Worm (Caenorhabditis elegans) whole organism, late embryonic: ENCODE data around the gene grd-3.

Experiments used
- C38D4.7 ChIP-seq: fragments of 200-800 bp; sonication (Bioruptor generic); optimal IDR thresholded peaks from 2 replicates; lab custom pipeline; 2018; ENCODE audit warnings: mild to moderate bottlenecking, missing genetic modification characterization, moderate library complexity, missing compliant biosample characterization
- F13H6.1 ChIP-seq: sonication (generic microtip); optimal IDR thresholded peaks from 2 replicates; lab custom pipeline; 2016; ENCODE audit warnings: missing genetic modification characterization, missing compliant biosample characterization
- K02D7.2 ChIP-seq: sonication (generic microtip); optimal IDR thresholded peaks from 2 replicates; lab custom pipeline; 2017; ENCODE audit warnings: mild to moderate bottlenecking, missing genetic modification characterization, missing compliant biosample characterization
- ahr-1 ChIP-seq: sonication (generic microtip); optimal IDR thresholded peaks from 2 replicates; lab custom pipeline; 2016; ENCODE audit warnings: missing genetic modification characterization, missing compliant biosample characterization
- ceh-14 ChIP-seq: sonication (generic microtip); optimal IDR thresholded peaks from 2 replicates; lab custom pipeline; 2016; ENCODE audit warnings: missing genotype, missing genetic modification characterization, missing compliant biosample characterization
- ceh-18 ChIP-seq: sonication (generic microtip); optimal IDR thresholded peaks from 2 replicates; lab custom pipeline; 2016; ENCODE audit warnings: missing genetic modification characterization, missing compliant biosample characterization
- ceh-2 ChIP-seq: sonication (generic microtip); optimal IDR thresholded peaks from 2 replicates; lab custom pipeline; 2016; ENCODE audit warnings: missing genotype, missing genetic modification characterization, missing compliant biosample characterization
- ceh-30 ChIP-seq: fragments of 150-350 bp; optimal IDR thresholded peaks from 2 replicates; lab custom pipeline; 2014; ENCODE audit warnings: missing biosample characterization, missing genetic modification characterization
- ceh-34 ChIP-seq: sonication (generic microtip); optimal IDR thresholded peaks from 2 replicates; lab custom pipeline; 2016; ENCODE audit warnings: mild to moderate bottlenecking, missing genetic modification characterization, missing compliant biosample characterization
- ceh-48 ChIP-seq: sonication (generic microtip); optimal IDR thresholded peaks from 2 replicates; lab custom pipeline; 2016; ENCODE audit warnings: missing genetic modification characterization, inconsistent platforms, missing compliant biosample characterization
- ceh-6 ChIP-seq: fragments of 200-800 bp; sonication (Bioruptor generic); optimal IDR thresholded peaks from 2 replicates; lab custom pipeline; 2018; ENCODE audit warnings: mild to moderate bottlenecking, missing genetic modification characterization, missing compliant biosample characterization
- ceh-9 ChIP-seq: sonication (generic microtip); optimal IDR thresholded peaks from 2 replicates; lab custom pipeline; 2016; ENCODE audit warnings: mild to moderate bottlenecking, missing genetic modification characterization, inconsistent platforms, missing compliant biosample characterization
- dmd-4 ChIP-seq: sonication (generic microtip); optimal IDR thresholded peaks from 2 replicates; lab custom pipeline; 2016; ENCODE audit warnings: borderline replicate concordance, missing genetic modification characterization, missing compliant biosample characterization
- elt-2 ChIP-seq: sonication (generic microtip); optimal IDR thresholded peaks from 2 replicates; lab custom pipeline; 2016; ENCODE audit warnings: missing genetic modification reagents, missing genetic modification characterization, missing compliant biosample characterization
- gmeb-2 ChIP-seq: sonication (generic microtip); optimal IDR thresholded peaks from 2 replicates; lab custom pipeline; 2016; ENCODE audit warnings: missing genetic modification characterization, inconsistent platforms, missing compliant biosample characterization
- hlh-13 ChIP-seq: fragments of 200-800 bp; sonication (Bioruptor generic); optimal IDR thresholded peaks from 2 replicates; lab custom pipeline; 2018; ENCODE audit warnings: mild to moderate bottlenecking, missing genetic modification characterization, missing compliant biosample characterization
- hlh-30 ChIP-seq: sonication (generic microtip); optimal IDR thresholded peaks from 2 replicates; lab custom pipeline; 2017; ENCODE audit warnings: antibody characterized with exemption, missing genetic modification characterization, missing compliant biosample characterization; ENCODE audit not compliant: insufficient read depth
- hlh-6 ChIP-seq: sonication (generic microtip); optimal IDR thresholded peaks from 2 replicates; lab custom pipeline; 2016; ENCODE audit warnings: missing genotype, missing genetic modification characterization, missing compliant biosample characterization
- mec-3 ChIP-seq: sonication (generic microtip); optimal IDR thresholded peaks from 2 replicates; lab custom pipeline; 2016; ENCODE audit warnings: borderline replicate concordance, missing genetic modification characterization, missing compliant biosample characterization
- nhr-11 ChIP-seq: fragments of 150-350 bp; optimal IDR thresholded peaks from 2 replicates; lab custom pipeline; 2014; ENCODE audit warnings: missing biosample characterization, missing genetic modification characterization
- nhr-232 ChIP-seq: sonication (generic microtip); optimal IDR thresholded peaks from 2 replicates; lab custom pipeline; 2016; ENCODE audit warnings: missing genetic modification characterization, missing compliant biosample characterization
- odd-2 ChIP-seq: sonication (generic microtip); optimal IDR thresholded peaks from 2 replicates; lab custom pipeline; 2017; ENCODE audit warnings: antibody characterized with exemption, mild to moderate bottlenecking, missing genetic modification characterization, missing compliant biosample characterization
- pat-9 ChIP-seq: fragments of 200-800 bp; sonication (Bioruptor generic); optimal IDR thresholded peaks from 2 replicates; lab custom pipeline; 2018; ENCODE audit warnings: mild to moderate bottlenecking, missing genetic modification characterization, moderate library complexity, missing compliant biosample characterization
- pax-1 ChIP-seq: fragments of 150-350 bp; optimal IDR thresholded peaks from 2 replicates; lab custom pipeline; 2014; ENCODE audit warnings: missing biosample characterization, missing genetic modification characterization
- pha-2 ChIP-seq: sonication (generic microtip); optimal IDR thresholded peaks from 2 replicates; lab custom pipeline; 2017; ENCODE audit warnings: mild to moderate bottlenecking, missing genetic modification characterization, missing compliant biosample characterization
- pha-4 ChIP-seq: fragments of 150-350 bp; optimal IDR thresholded peaks from 2 replicates; lab custom pipeline; 2018; ENCODE audit warnings: missing biosample characterization, missing genetic modification reagents, missing genetic modification characterization
- pqm-1 ChIP-seq: sonication (generic microtip); optimal IDR thresholded peaks from 2 replicates; lab custom pipeline; 2016; ENCODE audit warnings: missing genetic modification characterization, missing compliant biosample characterization
- pros-1 ChIP-seq: fragments of 150-350 bp; optimal IDR thresholded peaks from 2 replicates; lab custom pipeline; 2014; ENCODE audit warnings: missing biosample characterization, missing genetic modification reagents, missing genetic modification characterization
- rnt-1 ChIP-seq: sonication (generic microtip); optimal IDR thresholded peaks from 2 replicates; lab custom pipeline; 2016; ENCODE audit warnings: missing genetic modification characterization, missing compliant biosample characterization
- sdc-2 ChIP-seq: sonication (generic microtip); optimal IDR thresholded peaks from 2 replicates; lab custom pipeline; 2016; ENCODE audit warnings: missing genotype, missing genetic modification characterization, missing compliant biosample characterization
- sox-2 ChIP-seq: fragments of 200-800 bp; sonication (Bioruptor generic); IDR thresholded peaks from 2 replicates; pipeline ENCODE4 v1.3.6; 2022; ENCODE audit warnings: missing genetic modification reagents, missing genetic modification characterization, missing compliant biosample characterization
- sox-4 ChIP-seq: sonication (generic microtip); optimal IDR thresholded peaks from 2 replicates; lab custom pipeline; 2017; ENCODE audit warnings: mild to moderate bottlenecking, missing genetic modification characterization, inconsistent platforms, missing compliant biosample characterization
- syd-9 ChIP-seq: sonication (generic microtip); optimal IDR thresholded peaks from 2 replicates; lab custom pipeline; 2016; ENCODE audit warnings: mild to moderate bottlenecking, missing genetic modification characterization, moderate library complexity, missing compliant biosample characterization
- ttx-3 ChIP-seq: sonication (generic microtip); optimal IDR thresholded peaks from 2 replicates; lab custom pipeline; 2016; ENCODE audit warnings: missing genetic modification reagents, missing genetic modification characterization, missing compliant biosample characterization
- unc-42 ChIP-seq: sonication (generic microtip); optimal IDR thresholded peaks from 2 replicates; lab custom pipeline; 2016; ENCODE audit warnings: missing genotype, missing genetic modification characterization, missing compliant biosample characterization
- unc-86 ChIP-seq: sonication (generic microtip); optimal IDR thresholded peaks from 2 replicates; lab custom pipeline; 2016; ENCODE audit warnings: missing genetic modification characterization, missing compliant biosample characterization
- zip-5 ChIP-seq: sonication (generic microtip); optimal IDR thresholded peaks from 2 replicates; lab custom pipeline; 2016; ENCODE audit warnings: missing genetic modification characterization, missing compliant biosample characterization
- ztf-16 ChIP-seq: sonication (generic microtip); optimal IDR thresholded peaks from 2 replicates; lab custom pipeline; 2017; ENCODE audit warnings: missing genetic modification characterization, missing compliant biosample characterization

grd-3 gene

ce11 chrIV:3478911-3479385 lies 39.5 kb downstream of the grd-3 start, which contains the start of the genes srz-70 and C09G12.5:
Gene srz-70 (minus strand): TSS chrIV:3479011.
Gene C09G12.5 (plus strand): TSS chrIV:3479335.
- TF ChIP-seq elt-2: no peak
- no peak for TF ChIP-seq pax-1 (tag; lab: Kevin White, UChicago)
- TF ChIP-seq mec-3: no peak
- TF ChIP-seq ztf-16 (tag; lab: Kevin White, UChicago): no peak
- TF ChIP-seq ceh-14 (tag; lab: Kevin White, UChicago): no peak
- TF ChIP-seq ceh-30 (tag; lab: Kevin White, UChicago): no peak
- TF ChIP-seq ceh-18 (tag; lab: Kevin White, UChicago): no peak
- no peak for TF ChIP-seq sdc-2 (tag; lab: Kevin White, UChicago)
- TF ChIP-seq hlh-30 (tag; lab: Kevin White, UChicago): no peak
- TF ChIP-seq ceh-48 (tag; lab: Kevin White, UChicago): no peak
- no peak for TF ChIP-seq syd-9 (tag; lab: Kevin White, UChicago)
- no peak for TF ChIP-seq C38D4.7 (GFP tag; lab: Kevin White, UChicago)
- no peak for TF ChIP-seq pha-2 (tag; lab: Kevin White, UChicago)
- no peak for TF ChIP-seq dmd-4 (tag; lab: Kevin White, UChicago)
- no peak for TF ChIP-seq pros-1 (tag; lab: Kevin White, UChicago)
- no peak for TF ChIP-seq ceh-2
- no peak for TF ChIP-seq sox-4 (tag; lab: Kevin White, UChicago)

ce11 chrIV:3481760-3482159 lies 42.3 kb downstream of the grd-3 start, which contains the start of gene srz-37:
Gene srz-37 (minus strand): TSS chrIV:3481860.
- no peak for TF ChIP-seq unc-42 (tag; lab: Kevin White, UChicago)
- no peak for TF ChIP-seq hlh-13
- TF ChIP-seq pha-4 (tag; lab: Kevin White, UChicago): no peak
- TF ChIP-seq ceh-2: no peak
- no peak for TF ChIP-seq pros-1 (tag; lab: Kevin White, UChicago)
- TF ChIP-seq pat-9: no peak
- no peak for TF ChIP-seq odd-2
- TF ChIP-seq ceh-6 (GFP tag; lab: Kevin White, UChicago): no peak
- TF ChIP-seq hlh-6 (tag; lab: Kevin White, UChicago): no peak
- no peak for TF ChIP-seq ceh-34 (tag; lab: Kevin White, UChicago)
- TF ChIP-seq ceh-9: no peak

ce11 chrIV:3482195-3482959 lies 42.9 kb downstream of the grd-3 start, which contains the start of gene srz-82:
Gene srz-82 (plus strand): TSS chrIV:3482895.
- no peak for TF ChIP-seq nhr-11 (tag; lab: Kevin White, UChicago)
- TF ChIP-seq unc-42 (tag; lab: Kevin White, UChicago): no peak
- no peak for TF ChIP-seq ceh-48 (tag; lab: Kevin White, UChicago)
- no peak for TF ChIP-seq F13H6.1 (tag; lab: Kevin White, UChicago)
- no peak for TF ChIP-seq gmeb-2 (tag; lab: Kevin White, UChicago)
- no peak for TF ChIP-seq unc-86
- TF ChIP-seq ttx-3 (tag; lab: Kevin White, UChicago): no peak
- TF ChIP-seq nhr-232 (tag; lab: Kevin White, UChicago): no peak
- no peak for TF ChIP-seq sox-2
- TF ChIP-seq pha-4 (tag; lab: Kevin White, UChicago): no peak
- TF ChIP-seq rnt-1 (tag; lab: Kevin White, UChicago): no peak
- TF ChIP-seq K02D7.2 (tag; lab: Kevin White, UChicago): no peak
- no peak for TF ChIP-seq ahr-1 (tag; lab: Kevin White, UChicago)
- TF ChIP-seq zip-5: no peak
- no peak for TF ChIP-seq ceh-6 (GFP tag; lab: Kevin White, UChicago)
- no peak for TF ChIP-seq pqm-1 (tag; lab: Kevin White, UChicago)
